Fruit fly (Drosophila melanogaster) whole organism, pupa: Measurements from ENCODE around the gene eEF1delta.

Experiments
- CG10348 ChIP-seq: fragments of 200-800 bp; sonication (Bioruptor generic); IDR thresholded peaks from 2 replicates; pipeline ENCODE4 v1.3.6; 2022; ENCODE audit warnings: missing biosample characterization, missing genetic modification characterization
- CG12605 ChIP-seq: fragments of 200-800 bp; sonication (Bioruptor generic); IDR thresholded peaks from 2 replicates; pipeline ENCODE4 v1.3.6; 2022; ENCODE audit warnings: missing biosample characterization, missing genetic modification characterization
- CG13204 ChIP-seq: fragments of 200-800 bp; sonication (Bioruptor generic); optimal IDR thresholded peaks from 2 replicates; lab custom pipeline; 2018; ENCODE audit warnings: missing biosample characterization, mild to moderate bottlenecking, missing genetic modification characterization, moderate library complexity
- CG14655 ChIP-seq: fragments of 200-800 bp; sonication (Bioruptor generic); optimal IDR thresholded peaks from 3 replicates; lab custom pipeline; 2017; ENCODE audit warnings: mild to moderate bottlenecking, missing biosample characterization, missing genetic modification reagents, missing genetic modification characterization
- CG15710 ChIP-seq: fragments of 200-800 bp; sonication (Bioruptor generic); optimal IDR thresholded peaks from 2 replicates; lab custom pipeline; 2018; ENCODE audit warnings: missing biosample characterization, mild to moderate bottlenecking, missing genetic modification characterization, moderate library complexity
- CG17806 ChIP-seq: fragments of 200-800 bp; sonication (Bioruptor generic); optimal IDR thresholded peaks from 2 replicates; lab custom pipeline; 2018; ENCODE audit warnings: missing biosample characterization, mild to moderate bottlenecking, missing genetic modification characterization, moderate library complexity
- CG34367 ChIP-seq: fragments of 200-800 bp; sonication (Bioruptor generic); optimal IDR thresholded peaks from 2 replicates; lab custom pipeline; 2018; ENCODE audit warnings: missing biosample characterization, mild to moderate bottlenecking, missing genetic modification characterization
- CG8159 ChIP-seq: fragments of 200-800 bp; sonication (Bioruptor generic); optimal IDR thresholded peaks from 3 replicates; lab custom pipeline; 2018; ENCODE audit warnings: missing biosample characterization, mild to moderate bottlenecking, missing genetic modification characterization, moderate library complexity
- CG9948 ChIP-seq: fragments of 200-800 bp; sonication (Bioruptor generic); optimal IDR thresholded peaks from 2 replicates; lab custom pipeline; 2018; ENCODE audit warnings: missing biosample characterization, mild to moderate bottlenecking, missing genetic modification characterization, moderate library complexity
- D1 ChIP-seq: fragments of 200-800 bp; sonication (Bioruptor generic); optimal IDR thresholded peaks from 2 replicates; lab custom pipeline; 2018; ENCODE audit warnings: missing biosample characterization, mild to moderate bottlenecking, missing genetic modification characterization, moderate library complexity
- EcR ChIP-seq: fragments of 200-800 bp; sonication (Bioruptor generic); optimal IDR thresholded peaks from 3 replicates; lab custom pipeline; 2019; ENCODE audit warnings: missing biosample characterization, missing genetic modification characterization, mild to moderate bottlenecking, moderate library complexity, missing genetic modification reagents
- Pif1A ChIP-seq: fragments of 200-800 bp; sonication (Bioruptor generic); optimal IDR thresholded peaks from 3 replicates; lab custom pipeline; 2016; ENCODE audit warnings: missing biosample characterization, missing genetic modification characterization
- fd96Ca ChIP-seq: fragments of 200-800 bp; sonication (Bioruptor generic); IDR thresholded peaks from 3 replicates; pipeline ENCODE4 v1.3.6; 2022; ENCODE audit warnings: missing biosample characterization, missing genetic modification characterization
- rn ChIP-seq: fragments of 200-800 bp; sonication (Bioruptor generic); IDR thresholded peaks from 2 replicates; pipeline ENCODE4 v1.3.6; 2022; ENCODE audit warnings: missing biosample characterization, missing genetic modification characterization

DNA sequence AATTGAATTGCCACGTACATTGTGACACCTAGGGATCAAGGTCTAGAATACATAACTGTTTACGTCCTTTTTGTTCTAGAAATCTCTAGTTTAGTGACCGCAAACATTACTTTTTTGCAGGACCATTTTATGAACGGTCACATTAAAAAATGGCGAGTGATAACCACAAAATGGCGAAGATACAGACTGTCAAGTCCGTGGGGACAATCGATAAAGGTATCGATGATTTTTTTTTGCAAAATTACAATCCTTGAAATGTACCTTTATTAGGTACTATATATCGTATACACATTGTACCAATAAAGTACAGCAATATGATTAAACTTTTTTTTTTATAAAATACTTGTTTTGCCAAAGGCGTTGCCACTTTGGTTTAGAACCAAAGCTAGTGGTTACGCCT, 1.9 kb upstream of the eEF1delta start:
- TF ChIP-seq D1: no peak
- no peak for TF ChIP-seq fd96Ca (GFP tag; lab: Robert Waterston, UW)
- TF ChIP-seq CG8159: no peak
- no peak for TF ChIP-seq CG17806 (tag; lab: Kevin White, UChicago)
- no peak for TF ChIP-seq CG14655
- TF ChIP-seq EcR: no peak
- no peak for TF ChIP-seq CG15710 (tag; lab: Kevin White, UChicago)
- TF ChIP-seq CG12605 (GFP tag; lab: Robert Waterston, UW): no peak
- TF ChIP-seq CG10348 (GFP tag; lab: Robert Waterston, UW): no peak
- no peak for TF ChIP-seq rn (GFP tag; lab: Robert Waterston, UW)
- no peak for TF ChIP-seq CG13204 (GFP tag; lab: Kevin White, UChicago)
- TF ChIP-seq CG9948 (tag; lab: Kevin White, UChicago): no peak
- no peak for TF ChIP-seq Pif1A (GFP tag; lab: Kevin White, UChicago)
- no peak for TF ChIP-seq CG34367 (tag; lab: Kevin White, UChicago)
